Worm (Caenorhabditis elegans) whole organism, L4/young adult: ENCODE data around the gene K09D9.1.

ENCODE experiments used
- W03F9.2 ChIP-seq: fragments of 150-350 bp; optimal IDR thresholded peaks from 2 replicates; lab custom pipeline; 2014; ENCODE audit warnings: missing biosample characterization, missing genetic modification characterization
- dao-5 ChIP-seq: sonication (generic microtip); optimal IDR thresholded peaks from 2 replicates; lab custom pipeline; 2016; ENCODE audit warnings: missing genotype, missing genetic modification characterization, moderate library complexity, missing compliant biosample characterization
- him-1 ChIP-seq: sonication (generic microtip); optimal IDR thresholded peaks from 2 replicates; lab custom pipeline; 2016; ENCODE audit warnings: missing genotype, missing genetic modification reagents, missing genetic modification characterization, missing compliant biosample characterization

Gene K09D9.1

DNA sequence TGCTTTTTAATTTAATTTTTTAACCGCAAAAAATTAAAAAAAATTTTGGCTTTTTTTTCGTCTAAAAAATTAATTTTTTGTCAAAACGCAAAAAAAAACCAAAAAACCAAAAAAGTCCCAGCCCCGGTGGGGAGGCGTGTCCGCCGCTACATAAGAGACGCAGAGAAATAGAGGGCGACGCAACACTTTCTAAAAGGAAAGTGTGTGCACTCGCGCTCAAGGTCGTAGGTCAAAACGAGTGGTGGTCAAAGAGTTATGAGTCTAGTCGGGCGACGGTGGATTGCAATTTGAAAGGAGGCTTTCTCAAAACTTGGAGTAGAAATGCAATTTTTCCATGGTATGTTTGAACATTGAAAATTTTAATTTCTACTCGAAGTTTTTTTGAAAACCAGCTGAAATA, 20.3 kb upstream of the K09D9.1 start:
- TF ChIP-seq W03F9.2 (tag; lab: Kevin White, UChicago), result no peak
- no peak for TF ChIP-seq dao-5 (tag; lab: Kevin White, UChicago)
- no peak for TF ChIP-seq him-1 (tag; lab: Kevin White, UChicago)

ce11 chrV:4005219-4005618, 19.6 kb upstream of the K09D9.1 start, which contains the start of gene srh-8:
Gene srh-8, plus strand, starts transcription at chrV:4005519.
- no peak for TF ChIP-seq W03F9.2 (tag; lab: Kevin White, UChicago)
- TF ChIP-seq dao-5 (tag; lab: Kevin White, UChicago), result no peak
- TF ChIP-seq him-1 (tag; lab: Kevin White, UChicago), result no peak

ce11 chrV:4007927-4008326, 16.9 kb upstream of the K09D9.1 start, which contains the start of gene srh-7:
Gene srh-7, plus strand, starts transcription at chrV:4008227.
- TF ChIP-seq him-1 (tag; lab: Kevin White, UChicago), result no peak
- no peak for TF ChIP-seq W03F9.2 (tag; lab: Kevin White, UChicago)
- TF ChIP-seq dao-5 (tag; lab: Kevin White, UChicago), result no peak

DNA sequence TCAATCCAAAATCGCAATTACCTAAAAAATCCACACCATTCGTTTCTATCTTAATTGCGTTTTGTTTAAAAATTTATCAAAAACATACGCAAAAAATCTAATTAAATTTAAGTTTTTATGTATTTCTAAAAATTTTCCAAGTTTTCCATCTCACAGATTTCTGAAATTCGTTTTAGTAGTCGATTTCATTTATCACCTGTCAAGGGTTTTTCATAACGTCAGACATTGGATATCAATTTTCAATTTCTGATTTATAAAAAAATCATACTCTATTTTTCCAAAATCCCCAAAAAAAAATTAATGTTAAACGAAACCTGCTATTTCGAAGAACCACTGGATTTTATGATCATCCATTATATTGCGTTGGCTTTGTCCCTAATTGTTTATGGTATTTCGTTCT, 14.7 kb upstream of the K09D9.1 start, which contains the start of gene srh-4:
Gene srh-4 (plus strand): TSS at position 301 of the 400 bp plus-strand sequence.
- TF ChIP-seq him-1 (tag; lab: Kevin White, UChicago) (no peak), W03F9.2 (tag; lab: Kevin White, UChicago) (no peak), dao-5 (tag; lab: Kevin White, UChicago) (no peak)

ce11 chrV:4016780-4017179, 8.1 kb upstream of the K09D9.1 start, which contains the start of gene srw-89:
Gene srw-89, plus strand, starts transcription at chrV:4017080.
- TF ChIP-seq W03F9.2 (tag; lab: Kevin White, UChicago), result no peak
- no peak for TF ChIP-seq dao-5 (tag; lab: Kevin White, UChicago)
- no peak for TF ChIP-seq him-1 (tag; lab: Kevin White, UChicago)

- TF ChIP-seq W03F9.2 (tag; lab: Kevin White, UChicago) (no peak), him-1 (tag; lab: Kevin White, UChicago) (no peak), dao-5 (tag; lab: Kevin White, UChicago) (no peak)
Measured at ce11 chrV:4018591-4018990, 6.3 kb upstream of the K09D9.1 start.

- no peak for TF ChIP-seq W03F9.2 (tag; lab: Kevin White, UChicago)
Measured at ce11 chrV:4019188-4019587, 5.7 kb upstream of the K09D9.1 start, which contains the start of gene K09D9.3. Gene K09D9.3, plus strand, starts transcription at chrV:4019488.

- TF ChIP-seq W03F9.2 (tag; lab: Kevin White, UChicago), result no peak
- no peak for TF ChIP-seq him-1 (tag; lab: Kevin White, UChicago)
- TF ChIP-seq dao-5 (tag; lab: Kevin White, UChicago), result no peak
Measured at ce11 chrV:4021776-4022175, 3.1 kb upstream of the K09D9.1 start, which contains the start of gene K09D9.14. Gene K09D9.14, minus strand, starts transcription at chrV:4021876.

DNA sequence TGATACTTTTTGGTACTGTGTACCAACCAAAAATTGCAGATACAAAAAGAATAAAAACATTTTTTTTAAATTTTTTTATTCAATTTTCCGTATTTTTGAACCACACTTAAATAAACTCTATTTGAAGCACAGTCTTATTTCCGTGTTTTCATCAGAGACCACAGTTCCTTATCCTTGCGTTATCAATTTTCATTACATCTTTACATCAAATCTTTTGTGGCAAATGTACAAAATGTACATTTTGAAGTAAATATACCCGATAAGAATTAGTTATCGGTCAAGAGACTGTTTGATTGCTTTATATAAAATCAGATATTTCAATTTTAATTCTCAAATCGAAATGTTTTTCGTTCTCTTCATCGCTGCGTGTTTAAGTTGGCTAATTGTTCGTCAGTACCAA, 2.5 kb upstream of the K09D9.1 start, which contains the start of gene cyp-35A3:
Gene cyp-35A3 (plus strand): TSS at position 301 of the 400 bp plus-strand sequence.
- TF ChIP-seq him-1 (tag; lab: Kevin White, UChicago) (no peak), W03F9.2 (tag; lab: Kevin White, UChicago) (no peak), dao-5 (tag; lab: Kevin White, UChicago) (no peak)

DNA sequence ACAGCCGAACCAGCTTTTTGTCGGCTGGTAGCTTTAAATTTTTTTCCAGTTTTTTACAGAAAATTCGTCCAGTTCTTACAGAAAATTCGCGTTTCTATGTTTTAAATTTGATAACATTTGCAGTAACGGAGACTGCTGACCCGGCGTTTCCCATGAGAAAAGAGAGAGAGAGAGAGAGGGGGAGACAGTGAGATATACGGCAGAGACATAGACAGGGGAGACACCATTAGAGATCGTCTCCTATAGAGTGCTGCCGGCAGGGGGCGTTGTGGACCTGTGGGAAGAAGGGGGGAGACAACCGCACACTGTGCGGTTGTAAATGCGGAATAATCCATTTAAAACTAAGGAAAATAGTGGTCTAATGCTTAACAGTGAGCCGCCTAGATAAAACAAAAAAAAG, 4.8 kb downstream of the K09D9.1 start:
- TF ChIP-seq W03F9.2 (tag; lab: Kevin White, UChicago), result no peak
- TF ChIP-seq him-1 (tag; lab: Kevin White, UChicago), result no peak
- no peak for TF ChIP-seq dao-5 (tag; lab: Kevin White, UChicago)

DNA sequence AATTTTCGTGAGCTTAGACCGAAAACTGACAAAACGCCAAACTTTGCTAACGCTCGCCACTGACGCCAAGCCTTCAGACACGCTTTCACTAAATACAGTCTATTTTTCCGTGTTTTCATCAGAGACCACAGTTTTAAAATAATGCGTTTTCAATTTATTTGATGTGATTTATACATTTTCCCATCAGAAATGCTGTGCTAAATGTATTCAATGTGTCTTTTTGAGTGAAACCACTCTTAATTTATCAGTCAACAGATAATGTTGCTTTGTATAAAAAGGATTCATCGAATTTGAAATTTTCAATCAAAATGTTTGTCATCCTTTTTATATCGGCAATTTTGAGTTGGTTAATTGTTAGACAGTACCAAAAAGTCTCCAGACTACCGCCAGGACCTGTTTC, 6.5 kb downstream of the K09D9.1 start, which contains the start of gene cyp-35A4:
Gene cyp-35A4 (plus strand): TSS at position 301 of the 400 bp plus-strand sequence.
- no peak for TF ChIP-seq him-1 (tag; lab: Kevin White, UChicago)
- no peak for TF ChIP-seq W03F9.2 (tag; lab: Kevin White, UChicago)
- no peak for TF ChIP-seq dao-5 (tag; lab: Kevin White, UChicago)

ce11 chrV:4034303-4034702, 9.5 kb downstream of the K09D9.1 start, which contains the start of gene C49G7.7:
Gene C49G7.7, plus strand, starts transcription at chrV:4034476.
- TF ChIP-seq dao-5 (tag; lab: Kevin White, UChicago) (no peak), W03F9.2 (tag; lab: Kevin White, UChicago) (no peak), him-1 (tag; lab: Kevin White, UChicago) (no peak)

- TF ChIP-seq him-1 (tag; lab: Kevin White, UChicago), result no peak
- no peak for TF ChIP-seq dao-5 (tag; lab: Kevin White, UChicago)
- TF ChIP-seq W03F9.2 (tag; lab: Kevin White, UChicago), result no peak
Measured at ce11 chrV:4035811-4036210, 11.0 kb downstream of the K09D9.1 start, which contains the start of gene C49G7.13. Gene C49G7.13, plus strand, starts transcription at chrV:4036111.

- TF ChIP-seq him-1 (tag; lab: Kevin White, UChicago), result no peak
- TF ChIP-seq dao-5 (tag; lab: Kevin White, UChicago), result no peak
- TF ChIP-seq W03F9.2 (tag; lab: Kevin White, UChicago), result no peak
Measured at ce11 chrV:4038110-4038509, 13.3 kb downstream of the K09D9.1 start, which contains the start of gene C49G7.12. Gene C49G7.12, plus strand, starts transcription at chrV:4038410.
